Worm (Caenorhabditis elegans) whole organism, L1 larva: ENCODE measurements around the gene str-32.

Source experiments
- aha-1 ChIP-seq: fragments of 150-350 bp; optimal IDR thresholded peaks from 2 replicates; lab custom pipeline; 2014; ENCODE audit warnings: missing biosample characterization, missing genetic modification characterization
- ceh-82 ChIP-seq, 3 experiments: fragments of 150-350 bp in 1 of 3; sonication (generic microtip) in 2 of 3; optimal IDR thresholded peaks; 2 replicates each; lab custom pipeline; 2014 to 2017; ENCODE audit warnings: missing biosample characterization in 3 of 3, missing genetic modification characterization in 3 of 3
- egl-27 ChIP-seq, 2 experiments: fragments of 150-350 bp in 1 of 2; sonication (generic microtip); optimal IDR thresholded peaks; 3 replicates each; lab custom pipeline; 2017 to 2018; ENCODE audit warnings: missing biosample characterization in 2 of 2, missing genetic modification characterization in 2 of 2, missing genetic modification reagents in 2 of 2
- lin-39 ChIP-seq: fragments of 150-350 bp; optimal IDR thresholded peaks from 2 replicates; lab custom pipeline; 2014; ENCODE audit warnings: missing biosample characterization, missing genetic modification reagents, missing genetic modification characterization
- nhr-11 ChIP-seq: fragments of 150-350 bp; optimal IDR thresholded peaks from 2 replicates; lab custom pipeline; 2014; ENCODE audit warnings: missing biosample characterization, missing genetic modification characterization
- pag-3 ChIP-seq: sonication (generic microtip); optimal IDR thresholded peaks from 2 replicates; lab custom pipeline; 2017; ENCODE audit warnings: missing genetic modification characterization, mild to moderate bottlenecking, missing compliant biosample characterization, antibody characterized with exemption, borderline replicate concordance; ENCODE audit not compliant: insufficient read depth
- snpc-4 ChIP-seq: fragments of 150-350 bp; optimal IDR thresholded peaks from 2 replicates; lab custom pipeline; 2014; ENCODE audit warnings: missing biosample characterization, missing genetic modification characterization
- sup-37 ChIP-seq: fragments of 200-800 bp; sonication (Bioruptor generic); optimal IDR thresholded peaks from 2 replicates; lab custom pipeline; 2018; ENCODE audit warnings: mild to moderate bottlenecking, missing genetic modification characterization, missing compliant biosample characterization
- swsn-7 ChIP-seq: sonication (generic microtip); optimal IDR thresholded peaks from 2 replicates; lab custom pipeline; 2016; ENCODE audit warnings: missing genetic modification characterization, missing compliant biosample characterization
- unc-62 ChIP-seq: fragments of 150-350 bp; optimal IDR thresholded peaks from 2 replicates; lab custom pipeline; 2014; ENCODE audit warnings: missing biosample characterization, missing genetic modification reagents, missing genetic modification characterization
- xbp-1 ChIP-seq: sonication (generic microtip); optimal IDR thresholded peaks from 2 replicates; lab custom pipeline; 2016; ENCODE audit warnings: missing genetic modification characterization, missing compliant biosample characterization
- zip-4 ChIP-seq: fragments of 200-800 bp; sonication (Bioruptor generic); optimal IDR thresholded peaks from 2 replicates; lab custom pipeline; 2018; ENCODE audit warnings: mild to moderate bottlenecking, missing genetic modification characterization, moderate library complexity, missing compliant biosample characterization
- ztf-11 ChIP-seq, 2 experiments: sonication (generic microtip); optimal IDR thresholded peaks; 2 replicates each; lab custom pipeline; 2016 to 2017; ENCODE audit warnings: missing genetic modification characterization in 2 of 2, missing biosample characterization in 1 of 2, missing compliant biosample characterization in 1 of 2
- ztf-4 ChIP-seq: fragments of 150-350 bp; optimal IDR thresholded peaks from 2 replicates; lab custom pipeline; 2014; ENCODE audit warnings: missing biosample characterization, missing genetic modification characterization

DNA sequence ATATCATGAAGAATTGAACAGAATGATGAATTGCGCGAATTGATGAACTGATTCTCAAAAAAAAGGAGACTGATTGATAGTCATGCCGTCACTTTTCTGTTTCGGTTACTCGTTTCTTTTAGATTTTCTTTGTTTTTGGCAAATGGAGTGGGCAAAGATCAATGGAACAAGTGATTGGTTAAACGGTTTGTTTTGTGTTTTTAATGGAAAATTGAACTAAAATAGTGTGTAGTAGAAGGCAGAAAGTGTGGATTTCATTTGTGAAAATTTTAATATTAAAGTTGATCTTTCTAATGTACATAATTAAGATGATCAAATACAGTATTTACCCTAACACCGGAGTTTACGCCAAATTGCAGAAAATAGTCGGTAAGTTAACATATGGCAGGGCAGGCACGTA lies 41.4 kb downstream of the str-32 start, which contains the start of gene nas-9:
- TF ChIP-seq xbp-1 (tag; lab: Kevin White, UChicago) (no peak), egl-27 (tag; optimal IDR thresholded peaks at IDR 0.05; lab: Kevin White, UChicago) (no peak), nhr-11 (tag; lab: Kevin White, UChicago) (no peak), ztf-4 (tag; lab: Kevin White, UChicago) (no peak), ceh-82 (tag; optimal IDR thresholded peaks at IDR 0.05; lab: Kevin White, UChicago) (no peak), snpc-4 (no peak), aha-1 (tag; lab: Kevin White, UChicago) (no peak), lin-39 (tag; lab: Kevin White, UChicago) (no peak), swsn-7 (no peak), zip-4 (GFP tag; lab: Kevin White, UChicago) (no peak), unc-62 (no peak), pag-3 (no peak), ztf-11 (tag; optimal IDR thresholded peaks at IDR 0.05; lab: Kevin White, UChicago) (no peak), sup-37 (GFP tag; lab: Kevin White, UChicago) (no peak)
